Worm (Caenorhabditis elegans) whole organism, L3 larva: ENCODE data around the gene hrg-2.
A peak's percentile ranks its signal among the peaks of the same experiment; 100 is the strongest.

Experiments
- aly-2 ChIP-seq: fragments of 150-350 bp; optimal IDR thresholded peaks from 2 replicates; lab custom pipeline; 2014; ENCODE audit warnings: missing biosample characterization, missing genetic modification characterization
- ama-1 ChIP-seq: fragments of 150-350 bp; optimal IDR thresholded peaks from 2 replicates; lab custom pipeline; 2018
- ceh-16 ChIP-seq: sonication (generic microtip); optimal IDR thresholded peaks from 2 replicates; lab custom pipeline; 2017; ENCODE audit warnings: missing biosample characterization, missing genetic modification characterization
- ceh-9 ChIP-seq: sonication (generic microtip); optimal IDR thresholded peaks from 2 replicates; lab custom pipeline; 2018; ENCODE audit warnings: missing biosample characterization, missing genetic modification characterization
- egl-5 ChIP-seq: fragments of 150-350 bp; optimal IDR thresholded peaks from 2 replicates; lab custom pipeline; 2017; ENCODE audit warnings: missing biosample characterization, missing genetic modification reagents, missing genetic modification characterization, inconsistent platforms
- elt-2 ChIP-seq: sonication (generic microtip); optimal IDR thresholded peaks from 2 replicates; lab custom pipeline; 2016; ENCODE audit warnings: missing genetic modification reagents, mild to moderate bottlenecking, missing genetic modification characterization, missing compliant biosample characterization
- elt-3 ChIP-seq, 3 experiments: fragments of 150-350 bp in 1 of 3; sonication (generic microtip) in 2 of 3; optimal IDR thresholded peaks; 2 replicates in 2 of 3; 4 replicates in 1 of 3; lab custom pipeline; 2014 to 2017; ENCODE audit warnings: missing biosample characterization in 3 of 3, missing genetic modification characterization in 3 of 3
- fos-1 ChIP-seq: fragments of 150-350 bp; optimal IDR thresholded peaks from 2 replicates; lab custom pipeline; 2014; ENCODE audit warnings: missing biosample characterization, missing genetic modification characterization
- jun-1 ChIP-seq: fragments of 150-350 bp; optimal IDR thresholded peaks from 2 replicates; lab custom pipeline; 2014; ENCODE audit warnings: missing biosample characterization, missing genetic modification reagents, missing genetic modification characterization
- lin-15B ChIP-seq: fragments of 150-350 bp; optimal IDR thresholded peaks from 2 replicates; lab custom pipeline; 2014; ENCODE audit warnings: missing biosample characterization, missing genetic modification characterization
- mml-1 ChIP-seq: fragments of 150-350 bp; sonication (generic microtip); optimal IDR thresholded peaks from 3 replicates; lab custom pipeline; 2014; ENCODE audit warnings: missing biosample characterization, missing genetic modification characterization
- nhr-23 ChIP-seq: fragments of 150-350 bp; optimal IDR thresholded peaks from 2 replicates; lab custom pipeline; 2014; ENCODE audit warnings: missing biosample characterization, missing genetic modification reagents, missing genetic modification characterization
- nhr-237 ChIP-seq: fragments of 150-350 bp; optimal IDR thresholded peaks from 2 replicates; lab custom pipeline; 2014; ENCODE audit warnings: missing biosample characterization, missing genetic modification characterization
- nhr-25 ChIP-seq: sonication (generic microtip); optimal IDR thresholded peaks from 2 replicates; lab custom pipeline; 2017; ENCODE audit warnings: missing biosample characterization, missing genetic modification characterization
- nhr-43 ChIP-seq: sonication (generic microtip); optimal IDR thresholded peaks from 2 replicates; lab custom pipeline; 2016; ENCODE audit warnings: mild to moderate bottlenecking, missing genetic modification characterization, missing compliant biosample characterization; ENCODE audit not compliant: poor library complexity, severe bottlenecking
- nhr-67 ChIP-seq: fragments of 150-350 bp; optimal IDR thresholded peaks from 2 replicates; lab custom pipeline; 2014; ENCODE audit warnings: missing biosample characterization, missing genetic modification characterization
- nhr-76 ChIP-seq: fragments of 150-350 bp; sonication (generic microtip); optimal IDR thresholded peaks from 5 replicates; lab custom pipeline; 2014; ENCODE audit warnings: missing biosample characterization, missing genetic modification characterization
- pha-4 ChIP-seq: fragments of 150-350 bp; optimal IDR thresholded peaks from 2 replicates; lab custom pipeline; 2014; ENCODE audit warnings: missing biosample characterization, missing genetic modification reagents, missing genetic modification characterization
- pqm-1 ChIP-seq: fragments of 150-350 bp; optimal IDR thresholded peaks from 2 replicates; lab custom pipeline; 2017; ENCODE audit warnings: missing biosample characterization, missing genetic modification characterization, inconsistent platforms
- skn-1 ChIP-seq: fragments of 150-350 bp; optimal IDR thresholded peaks from 2 replicates; lab custom pipeline; 2014; ENCODE audit warnings: missing biosample characterization, missing genetic modification characterization
- zag-1 ChIP-seq: fragments of 150-350 bp; optimal IDR thresholded peaks from 2 replicates; lab custom pipeline; 2014; ENCODE audit warnings: missing biosample characterization, missing genetic modification characterization
- ztf-11 ChIP-seq: fragments of 150-350 bp; optimal IDR thresholded peaks from 2 replicates; lab custom pipeline; 2014; ENCODE audit warnings: missing biosample characterization, missing genetic modification characterization
- ztf-4 ChIP-seq: fragments of 150-350 bp; optimal IDR thresholded peaks from 2 replicates; lab custom pipeline; 2014; ENCODE audit warnings: missing biosample characterization, missing genetic modification characterization

hrg-2 gene

DNA sequence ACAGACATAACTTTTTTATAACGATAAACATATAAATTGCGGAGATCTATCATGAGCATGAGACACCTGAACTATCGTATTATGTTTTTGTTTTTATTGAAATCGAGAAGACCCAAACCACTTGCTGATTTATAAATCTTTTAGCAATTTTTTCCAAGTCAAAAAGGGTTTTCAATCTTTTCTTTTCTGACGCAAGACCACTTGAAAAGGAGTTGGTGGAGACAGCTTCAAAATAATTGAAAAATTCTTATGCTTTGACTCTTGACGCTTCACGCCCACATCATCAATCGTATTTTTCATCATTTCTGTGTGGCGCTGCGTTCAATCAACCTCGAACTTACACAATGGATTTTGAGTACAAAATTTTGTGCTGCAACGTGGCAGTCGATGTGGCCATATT lies 38.9 kb downstream of the hrg-2 start, which contains the start of gene F23H12.7:
TSS of gene F23H12.7 (plus strand) at position 301 of the 400 bp plus-strand sequence.
- TF ChIP-seq mml-1 (tag; lab: Kevin White, UChicago), result no peak
- TF ChIP-seq ceh-16 (tag; lab: Kevin White, UChicago), result no peak
- no peak for TF ChIP-seq jun-1
- no peak for TF ChIP-seq nhr-237 (tag; lab: Kevin White, UChicago)
- TF ChIP-seq elt-3 (tag; optimal IDR thresholded peaks at IDR 0.05; lab: Kevin White, UChicago), result no peak
- TF ChIP-seq skn-1, result no peak
- TF ChIP-seq ztf-4 (tag; lab: Kevin White, UChicago), result no peak

DNA sequence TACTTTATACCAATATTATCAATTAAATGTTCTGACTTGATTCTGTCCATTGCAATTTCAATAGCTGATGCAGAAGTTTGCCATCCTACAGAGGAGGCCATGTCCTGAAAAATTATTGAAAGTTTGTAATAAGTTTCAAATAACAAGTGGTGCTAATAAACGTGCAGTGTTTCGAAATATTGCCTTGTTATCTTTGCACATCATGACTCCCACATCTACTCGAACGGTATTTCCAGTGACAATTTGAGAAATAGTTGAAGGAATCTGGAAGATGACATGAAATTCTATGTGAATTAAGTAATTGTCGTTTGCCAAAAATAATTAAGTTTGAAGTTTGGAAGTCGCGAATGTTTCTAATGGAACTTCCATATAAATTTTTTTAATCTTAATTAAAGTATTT lies 40.9 kb downstream of the hrg-2 start, which contains the start of gene gcy-13:
TSS of gene gcy-13 (minus strand) at position 101 of the 400 bp plus-strand sequence.
- no peak for TF ChIP-seq lin-15B (tag; lab: Kevin White, UChicago)
- no peak for TF ChIP-seq pqm-1 (tag; lab: Kevin White, UChicago)
- no peak for TF ChIP-seq nhr-76 (tag; lab: Kevin White, UChicago)
- no peak for TF ChIP-seq elt-2
- no peak for TF ChIP-seq egl-5 (tag; lab: Kevin White, UChicago)
- TF ChIP-seq mml-1 (tag; lab: Kevin White, UChicago), result no peak
- TF ChIP-seq nhr-237 (tag; lab: Kevin White, UChicago), result no peak
- TF ChIP-seq nhr-43, result no peak
- no peak for TF ChIP-seq ceh-9 (tag; lab: Kevin White, UChicago)
- TF ChIP-seq skn-1, result no peak
- no peak for TF ChIP-seq ztf-11 (tag; lab: Kevin White, UChicago)
- TF ChIP-seq zag-1 (tag; lab: Kevin White, UChicago), result no peak
- no peak for TF ChIP-seq elt-3 (tag; optimal IDR thresholded peaks at IDR 0.05; lab: Kevin White, UChicago)
- no peak for TF ChIP-seq nhr-23
- no peak for TF ChIP-seq pha-4 (tag; lab: Kevin White, UChicago)
- TF ChIP-seq aly-2 (tag; lab: Kevin White, UChicago), result no peak
- TF ChIP-seq fos-1 (tag; lab: Kevin White, UChicago), result no peak
- no peak for TF ChIP-seq ama-1

DNA sequence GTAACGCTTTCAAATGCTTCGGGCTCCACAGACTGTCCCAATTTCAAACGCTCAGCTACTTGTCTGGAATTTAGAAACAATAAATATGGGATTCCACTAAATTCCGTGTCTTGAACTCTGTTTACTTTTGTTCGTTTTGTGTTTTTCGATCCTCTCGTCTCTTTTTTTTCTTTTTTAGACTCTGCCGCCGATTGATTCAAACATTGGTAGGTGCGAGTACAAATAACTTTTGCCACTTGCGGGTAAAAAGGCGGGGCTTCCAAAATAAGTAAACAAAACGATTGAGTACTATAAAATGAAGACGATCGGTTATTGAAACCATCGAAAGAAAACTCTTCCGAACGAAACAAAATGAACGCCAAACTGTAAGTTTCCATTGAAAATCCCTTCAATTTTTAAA lies 45.2 kb downstream of the hrg-2 start, which contains the start of gene fipr-2:
TSS of gene fipr-2 (plus strand) at position 245 of the 400 bp plus-strand sequence.
- TF ChIP-seq pha-4 (tag; lab: Kevin White, UChicago) (peak; percentile 81), nhr-25 (tag; lab: Kevin White, UChicago) (no peak)

DNA sequence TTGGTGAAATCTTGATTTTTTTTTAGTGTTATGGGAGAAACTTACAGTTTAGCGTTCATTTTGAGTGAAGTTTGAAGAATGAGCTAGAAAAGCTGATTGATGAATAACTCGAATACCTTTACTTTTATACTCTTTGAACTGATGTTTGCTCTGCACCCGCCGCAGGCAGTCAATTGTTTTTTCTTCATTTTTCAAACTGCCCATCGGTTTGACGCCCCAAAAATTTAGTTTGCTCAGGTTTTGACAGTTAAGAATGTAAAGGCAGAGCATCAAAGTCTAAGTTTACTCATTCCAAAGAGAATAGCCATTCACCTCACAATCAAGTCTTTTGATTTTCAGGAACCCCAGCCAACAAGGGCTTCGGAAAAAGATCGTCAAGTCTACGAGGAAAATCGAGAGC lies 48.7 kb downstream of the hrg-2 start, which contains the start of gene fipr-1:
TSS of gene fipr-1 (minus strand) at position 101 of the 400 bp plus-strand sequence.
- TF ChIP-seq nhr-67 (tag; lab: Kevin White, UChicago), result no peak
- TF ChIP-seq, all 47 proteins: peak for 0
